Worm (Caenorhabditis elegans) whole organism, young adult: ENCODE data around the gene F22F4.5.

Source experiments
- B0019.2 ChIP-seq: fragments of 200-800 bp; sonication (Bioruptor generic); conservative IDR thresholded peaks from 2 replicates; pipeline ENCODE4 v1.3.6; 2022; ENCODE audit warnings: missing genetic modification reagents, missing genetic modification characterization, missing compliant biosample characterization
- F23B12.7 ChIP-seq: sonication (generic microtip); optimal IDR thresholded peaks from 2 replicates; lab custom pipeline; 2017; ENCODE audit warnings: missing genetic modification characterization, mild to moderate bottlenecking, missing compliant biosample characterization, antibody characterized with exemption, moderate library complexity; ENCODE audit not compliant: insufficient read depth
- F57A8.1 ChIP-seq: fragments of 200-800 bp; sonication (Bioruptor generic); optimal IDR thresholded peaks from 2 replicates; lab custom pipeline; 2018; ENCODE audit warnings: mild to moderate bottlenecking, missing genetic modification characterization, moderate library complexity, missing compliant biosample characterization
- K11D2.4 ChIP-seq: fragments of 200-800 bp; sonication (Bioruptor generic); IDR thresholded peaks from 2 replicates; pipeline ENCODE4 v1.3.6; 2022; ENCODE audit warnings: missing genetic modification reagents, missing genetic modification characterization, missing compliant biosample characterization
- K12H6.12 ChIP-seq: fragments of 200-800 bp; sonication (Bioruptor generic); optimal IDR thresholded peaks from 2 replicates; lab custom pipeline; 2018; ENCODE audit warnings: mild to moderate bottlenecking, missing genetic modification characterization, missing compliant biosample characterization
- T07F8.4 ChIP-seq: sonication (generic microtip); optimal IDR thresholded peaks from 2 replicates; lab custom pipeline; 2016; ENCODE audit warnings: mild to moderate bottlenecking, missing genetic modification characterization, moderate library complexity, missing compliant biosample characterization
- T26A5.8 ChIP-seq: sonication (generic microtip); optimal IDR thresholded peaks from 2 replicates; lab custom pipeline; 2016; ENCODE audit warnings: missing genetic modification characterization, missing compliant biosample characterization
- Y79H2A.3 ChIP-seq: fragments of 200-800 bp; sonication (Bioruptor generic); conservative IDR thresholded peaks from 2 replicates; pipeline ENCODE4 v1.3.6; 2022; ENCODE audit warnings: missing genetic modification reagents, missing genetic modification characterization, missing compliant biosample characterization
- attf-3 ChIP-seq: fragments of 200-800 bp; sonication (Bioruptor generic); conservative IDR thresholded peaks from 2 replicates; pipeline ENCODE4 v1.3.6; 2022; ENCODE audit warnings: missing genetic modification reagents, missing genetic modification characterization, missing compliant biosample characterization
- attf-5 ChIP-seq: fragments of 200-800 bp; sonication (Bioruptor generic); optimal IDR thresholded peaks from 2 replicates; lab custom pipeline; 2018; ENCODE audit warnings: mild to moderate bottlenecking, missing genetic modification characterization, missing compliant biosample characterization
- cebp-1 ChIP-seq, 2 experiments: fragments of 200-800 bp in 1 of 2; sonication (Bioruptor generic) in 1 of 2; sonication (generic microtip) in 1 of 2; IDR thresholded peaks in 1 of 2; optimal IDR thresholded peaks in 1 of 2; 2 replicates each; pipeline versions ENCODE4 v1.3.6 to Lab custom; 2017 to 2022; ENCODE audit warnings: missing compliant biosample characterization in 2 of 2, missing genetic modification characterization in 2 of 2, mild to moderate bottlenecking in 1 of 2, missing genetic modification reagents in 1 of 2, moderate library complexity in 1 of 2
- ceh-27 ChIP-seq: fragments of 200-800 bp; sonication (Bioruptor generic); optimal IDR thresholded peaks from 2 replicates; lab custom pipeline; 2018; ENCODE audit warnings: mild to moderate bottlenecking, missing genetic modification characterization, moderate library complexity, missing compliant biosample characterization
- ceh-40 ChIP-seq: fragments of 200-800 bp; sonication (Bioruptor generic); IDR thresholded peaks from 2 replicates; pipeline ENCODE4 v1.3.6; 2022; ENCODE audit warnings: missing genetic modification characterization, missing compliant biosample characterization
- ceh-58 ChIP-seq: fragments of 200-800 bp; sonication (Bioruptor generic); IDR thresholded peaks from 2 replicates; pipeline ENCODE4 v1.3.6; 2022; ENCODE audit warnings: missing genetic modification characterization, missing compliant biosample characterization
- ceh-79 ChIP-seq: sonication (generic microtip); optimal IDR thresholded peaks from 2 replicates; lab custom pipeline; 2017; ENCODE audit warnings: mild to moderate bottlenecking, missing genetic modification characterization, missing compliant biosample characterization
- chd-7 ChIP-seq: sonication (generic microtip); optimal IDR thresholded peaks from 2 replicates; lab custom pipeline; 2016; ENCODE audit warnings: mild to moderate bottlenecking, missing genetic modification characterization, moderate library complexity, missing compliant biosample characterization
- dox-1 ChIP-seq: fragments of 200-800 bp; sonication (Bioruptor generic); IDR thresholded peaks from 2 replicates; pipeline ENCODE4 v1.3.6; 2022; ENCODE audit warnings: missing genetic modification reagents, missing genetic modification characterization, missing compliant biosample characterization
- dpff-1 ChIP-seq: sonication (generic microtip); optimal IDR thresholded peaks from 2 replicates; lab custom pipeline; 2017; ENCODE audit warnings: mild to moderate bottlenecking, missing genetic modification characterization, missing compliant biosample characterization
- efl-1 ChIP-seq: fragments of 150-350 bp; optimal IDR thresholded peaks from 2 replicates; lab custom pipeline; 2014; ENCODE audit warnings: missing biosample characterization, missing genetic modification reagents, missing genetic modification characterization
- egl-18 ChIP-seq: fragments of 200-800 bp; sonication (Bioruptor generic); IDR thresholded peaks from 2 replicates; pipeline ENCODE4 v1.3.6; 2022; ENCODE audit warnings: missing genetic modification reagents, missing genetic modification characterization, missing compliant biosample characterization
- ekl-4 ChIP-seq: fragments of 200-800 bp; sonication (Bioruptor generic); IDR thresholded peaks from 2 replicates; pipeline ENCODE4 v1.3.6; 2022; ENCODE audit warnings: missing genetic modification reagents, missing genetic modification characterization, missing compliant biosample characterization
- hmg-1.2 ChIP-seq: fragments of 200-800 bp; sonication (Bioruptor generic); IDR thresholded peaks from 2 replicates; pipeline ENCODE4 v1.3.6; 2022; ENCODE audit warnings: missing genetic modification reagents, missing genetic modification characterization, missing compliant biosample characterization
- hrde-1 ChIP-seq: sonication (generic microtip); optimal IDR thresholded peaks from 2 replicates; lab custom pipeline; 2016; ENCODE audit warnings: missing genetic modification characterization, mild to moderate bottlenecking, missing compliant biosample characterization, moderate library complexity, missing genotype, missing genetic modification reagents, borderline replicate concordance
- hsf-1 ChIP-seq: fragments of 200-800 bp; sonication (Bioruptor generic); IDR thresholded peaks from 2 replicates; pipeline ENCODE4 v1.3.6; 2022; ENCODE audit warnings: missing genetic modification reagents, missing genetic modification characterization, missing compliant biosample characterization
- let-526 ChIP-seq: fragments of 200-800 bp; sonication (Bioruptor generic); IDR thresholded peaks from 2 replicates; pipeline ENCODE4 v1.3.6; 2022; ENCODE audit warnings: missing genetic modification reagents, missing genetic modification characterization, missing compliant biosample characterization
- lin-40 ChIP-seq: sonication (generic microtip); optimal IDR thresholded peaks from 2 replicates; lab custom pipeline; 2016; ENCODE audit warnings: missing genetic modification characterization, mild to moderate bottlenecking, missing compliant biosample characterization, missing genotype, missing genetic modification reagents
- lsy-27 ChIP-seq: sonication (generic microtip); optimal IDR thresholded peaks from 2 replicates; lab custom pipeline; 2017; ENCODE audit warnings: missing genetic modification characterization, mild to moderate bottlenecking, missing compliant biosample characterization, antibody characterized with exemption, missing genotype, borderline replicate concordance; ENCODE audit not compliant: insufficient read depth
- nfya-1 ChIP-seq: sonication (generic microtip); optimal IDR thresholded peaks from 2 replicates; lab custom pipeline; 2017; ENCODE audit warnings: antibody characterized with exemption, missing compliant biosample characterization, missing genetic modification characterization, borderline replicate concordance; ENCODE audit not compliant: insufficient read depth
- nfya-2 ChIP-seq: fragments of 200-800 bp; sonication (Bioruptor generic); IDR thresholded peaks from 2 replicates; pipeline ENCODE4 v1.3.6; 2022; ENCODE audit warnings: missing genetic modification reagents, missing genetic modification characterization, missing compliant biosample characterization
- nhr-179 ChIP-seq: sonication (generic microtip); optimal IDR thresholded peaks from 2 replicates; lab custom pipeline; 2016; ENCODE audit warnings: mild to moderate bottlenecking, missing genetic modification characterization, missing compliant biosample characterization
- pbrm-1 ChIP-seq: fragments of 200-800 bp; sonication (Bioruptor generic); IDR thresholded peaks from 2 replicates; pipeline ENCODE4 v1.3.6; 2022; ENCODE audit warnings: missing genetic modification reagents, missing genetic modification characterization, missing compliant biosample characterization
- rec-8 ChIP-seq, 2 experiments: sonication (generic microtip); optimal IDR thresholded peaks; 2 replicates each; lab custom pipeline; 2016; ENCODE audit warnings: mild to moderate bottlenecking in 2 of 2, missing genetic modification characterization in 2 of 2, missing genetic modification reagents in 2 of 2, missing genotype in 2 of 2, missing biosample characterization in 1 of 2, missing compliant biosample characterization in 1 of 2, moderate library complexity in 1 of 2
- repo-1 ChIP-seq: sonication (generic microtip); optimal IDR thresholded peaks from 2 replicates; lab custom pipeline; 2017; ENCODE audit warnings: mild to moderate bottlenecking, missing genetic modification characterization, missing compliant biosample characterization
- sdz-38 ChIP-seq: sonication (generic microtip); optimal IDR thresholded peaks from 2 replicates; lab custom pipeline; 2016; ENCODE audit warnings: missing genotype, missing genetic modification characterization, missing compliant biosample characterization
- snpc-1.1 ChIP-seq: sonication (generic microtip); optimal IDR thresholded peaks from 2 replicates; lab custom pipeline; 2017; ENCODE audit warnings: missing genetic modification characterization, mild to moderate bottlenecking, missing compliant biosample characterization, antibody characterized with exemption, moderate library complexity, missing genotype, missing genetic modification reagents; ENCODE audit not compliant: insufficient read depth
- somi-1 ChIP-seq: fragments of 200-800 bp; sonication (Bioruptor generic); optimal IDR thresholded peaks from 2 replicates; lab custom pipeline; 2018; ENCODE audit warnings: mild to moderate bottlenecking, missing genetic modification characterization, missing compliant biosample characterization
- tbp1 ChIP-seq: fragments of 200-800 bp; sonication (Bioruptor generic); optimal IDR thresholded peaks from 2 replicates; lab custom pipeline; 2018; ENCODE audit warnings: mild to moderate bottlenecking, missing genetic modification characterization, missing compliant biosample characterization
- tbx-9 ChIP-seq: sonication (generic microtip); optimal IDR thresholded peaks from 2 replicates; lab custom pipeline; 2016; ENCODE audit warnings: borderline replicate concordance, missing genetic modification characterization, inconsistent platforms, missing compliant biosample characterization
- unc-130 ChIP-seq: sonication (generic microtip); optimal IDR thresholded peaks from 2 replicates; lab custom pipeline; 2016; ENCODE audit warnings: missing genetic modification reagents, missing genetic modification characterization, missing compliant biosample characterization
- unc-62 ChIP-seq: fragments of 150-350 bp; optimal IDR thresholded peaks from 2 replicates; lab custom pipeline; 2014; ENCODE audit warnings: missing biosample characterization, missing genetic modification reagents, missing genetic modification characterization
- zfh-2 ChIP-seq: fragments of 200-800 bp; sonication (Bioruptor generic); conservative IDR thresholded peaks from 2 replicates; pipeline ENCODE4 v1.3.6; 2022; ENCODE audit warnings: missing genetic modification reagents, missing genetic modification characterization, missing compliant biosample characterization
- ztf-22 ChIP-seq: fragments of 200-800 bp; sonication (Bioruptor generic); optimal IDR thresholded peaks from 2 replicates; lab custom pipeline; 2018; ENCODE audit warnings: mild to moderate bottlenecking, missing genetic modification characterization, moderate library complexity, missing compliant biosample characterization

F22F4.5 gene

ce11 chrX:5944488-5944887, 48.2 kb downstream of the F22F4.5 start, which contains the start of gene acs-17:
Gene acs-17 (minus strand): TSS chrX:5944510.
- no peak for TF ChIP-seq hmg-1.2 (GFP tag; lab: Robert Waterston, UW)
- TF ChIP-seq repo-1 (tag; lab: Kevin White, UChicago) = no peak
- TF ChIP-seq F23B12.7 (tag; lab: Kevin White, UChicago) = no peak
- TF ChIP-seq cebp-1 (GFP tag; IDR thresholded peaks at IDR 0.05; lab: Robert Waterston, UW) = no peak
- no peak for TF ChIP-seq cebp-1 (tag; optimal IDR thresholded peaks at IDR 0.05; lab: Kevin White, UChicago)
- TF ChIP-seq egl-18 (GFP tag; lab: Robert Waterston, UW) = no peak
- TF ChIP-seq lin-40 = no peak
- no peak for TF ChIP-seq ceh-79 (tag; lab: Kevin White, UChicago)
- no peak for TF ChIP-seq attf-3 (GFP tag; lab: Robert Waterston, UW)

ce11 chrX:5943908-5944307, 48.8 kb downstream of the F22F4.5 start:
- 0 out of 2 replicates have a peak, but pooled peaks have one; percentile 40 for TF ChIP-seq dox-1 (GFP tag; lab: Robert Waterston, UW)
- TF ChIP-seq lin-40 = no peak

ce11 chrX:5942171-5942570, 50.5 kb downstream of the F22F4.5 start:
- no peak for TF ChIP-seq tbp1 (GFP tag; lab: Kevin White, UChicago)
- TF ChIP-seq nfya-2 (GFP tag; lab: Robert Waterston, UW) = no peak
- no peak for TF ChIP-seq ceh-40 (GFP tag; lab: Robert Waterston, UW)
- no peak for TF ChIP-seq nhr-179 (tag; lab: Kevin White, UChicago)
- 0 out of 2 replicates have a peak, but pooled peaks have one; percentile 8 for TF ChIP-seq dox-1 (GFP tag; lab: Robert Waterston, UW)
- TF ChIP-seq K11D2.4 (GFP tag; lab: Robert Waterston, UW) = no peak
- TF ChIP-seq attf-5 = peak; percentile 8
- TF ChIP-seq sdz-38 (tag; lab: Kevin White, UChicago) = no peak
- TF ChIP-seq unc-130 (GFP tag; lab: Kevin White, UChicago) = no peak
- TF ChIP-seq let-526 (GFP tag; lab: Robert Waterston, UW) = no peak
- no peak for TF ChIP-seq T26A5.8 (tag; lab: Kevin White, UChicago)
- TF ChIP-seq F57A8.1 (GFP tag; lab: Kevin White, UChicago) = no peak
- peak; percentile 11 for TF ChIP-seq K12H6.12 (tag; lab: Kevin White, UChicago)
- TF ChIP-seq cebp-1 (GFP tag; IDR thresholded peaks at IDR 0.05; lab: Robert Waterston, UW) = 0 out of 2 replicates have a peak, but pooled peaks have one; percentile 25
- TF ChIP-seq cebp-1 (tag; optimal IDR thresholded peaks at IDR 0.05; lab: Kevin White, UChicago) = peak; percentile 40
- no peak for TF ChIP-seq dpff-1
- TF ChIP-seq efl-1 (GFP tag; lab: Kevin White, UChicago) = no peak
- TF ChIP-seq attf-3 (GFP tag; lab: Robert Waterston, UW) = no peak
- TF ChIP-seq ztf-22 (GFP tag; lab: Kevin White, UChicago) = no peak
- no peak for TF ChIP-seq lsy-27
- TF ChIP-seq hmg-1.2 (GFP tag; lab: Robert Waterston, UW) = peak; percentile 21; the same call in 1 of the 2 replicates
- TF ChIP-seq chd-7 (tag; lab: Kevin White, UChicago) = no peak
- no peak for TF ChIP-seq hsf-1 (GFP tag; lab: Robert Waterston, UW)
- no peak for TF ChIP-seq nfya-1 (tag; lab: Kevin White, UChicago)
- TF ChIP-seq snpc-1.1 (tag; lab: Kevin White, UChicago) = no peak
- no peak for TF ChIP-seq unc-62 (GFP tag; lab: Kevin White, UChicago)
- TF ChIP-seq Y79H2A.3 (GFP tag; lab: Robert Waterston, UW) = no peak
- TF ChIP-seq T07F8.4 (tag; lab: Kevin White, UChicago) = no peak
- TF ChIP-seq tbx-9 (tag; lab: Kevin White, UChicago) = no peak
- no peak for TF ChIP-seq pbrm-1 (GFP tag; lab: Robert Waterston, UW)
- no peak for TF ChIP-seq ekl-4 (GFP tag; lab: Robert Waterston, UW)
- TF ChIP-seq rec-8 (tag; optimal IDR thresholded peaks at IDR 0.05; lab: Kevin White, UChicago) = no peak
- no peak for TF ChIP-seq zfh-2
- TF ChIP-seq B0019.2 (GFP tag; lab: Robert Waterston, UW) = no peak
- peak; percentile 53 for TF ChIP-seq somi-1 (GFP tag; lab: Kevin White, UChicago)
- no peak for TF ChIP-seq ceh-79 (tag; lab: Kevin White, UChicago)
- no peak for TF ChIP-seq ceh-58 (GFP tag; lab: Robert Waterston, UW)
- TF ChIP-seq hrde-1 = no peak
- TF ChIP-seq ceh-27 (GFP tag; lab: Kevin White, UChicago) = no peak
